Fruit fly (Drosophila melanogaster): ENCODE measurements around the gene CG15044.

CG15044 gene

dm6 chrX:18523146-18523812 is 31.5 kb upstream of the CG15044 start:
- no peak for TF ChIP-seq tai (GFP tag; optimal IDR thresholded peaks at IDR 0.05)
- no peak for TF ChIP-seq HLH106 (tag; optimal IDR thresholded peaks at IDR 0.05)
- no peak for TF ChIP-seq h (GFP tag; optimal IDR thresholded peaks at IDR 0.05)
- no peak for TF ChIP-seq psq (GFP tag; optimal IDR thresholded peaks at IDR 0.05)
- no peak for TF ChIP-seq Hnf4 (GFP tag; optimal IDR thresholded peaks at IDR 0.05)

DNA sequence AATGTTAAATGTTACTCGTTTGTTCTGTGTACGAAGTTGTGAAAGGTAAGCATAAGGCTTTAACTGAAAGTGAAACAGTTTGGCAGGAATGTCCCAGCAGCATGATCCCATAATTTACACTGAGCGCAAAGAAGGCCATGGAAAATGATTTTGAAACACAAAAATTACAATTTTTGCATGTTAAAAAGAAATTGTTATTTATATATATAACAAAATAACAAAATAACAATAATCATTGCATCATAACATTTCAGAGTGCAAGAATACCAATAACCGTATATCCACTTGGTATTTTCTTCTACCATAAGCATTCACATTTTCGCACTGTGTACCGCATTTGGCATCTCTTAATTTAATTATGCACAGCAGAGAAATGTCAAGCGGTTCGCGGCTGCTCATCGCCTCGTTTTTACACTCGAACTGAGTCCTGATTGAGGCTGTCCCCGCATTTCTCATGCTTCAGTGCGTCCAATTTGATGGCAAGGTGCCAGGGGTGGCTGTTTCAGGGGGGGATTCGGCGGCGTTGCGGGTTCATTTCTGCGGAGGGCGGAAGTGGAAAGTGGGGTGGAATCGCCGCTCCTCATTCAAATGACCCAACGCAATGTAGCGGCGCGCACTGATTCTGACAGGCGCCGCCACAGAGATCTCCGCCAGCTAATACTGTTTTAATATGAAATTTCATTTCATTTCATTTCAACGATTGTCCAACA is 30.7 kb upstream of the CG15044 start, which contains the start of gene CG6481:
Gene CG6481, minus strand, starts transcription at position 51 of the 710 bp plus-strand sequence.
- TF ChIP-seq foxo (GFP tag; optimal IDR thresholded peaks at IDR 0.05) (peak in 1 of 2 experiments; percentile 2), br (GFP tag; optimal IDR thresholded peaks at IDR 0.05) (no peak), ey (GFP tag; optimal IDR thresholded peaks at IDR 0.05) (peak; percentile 33), sv (GFP tag; optimal IDR thresholded peaks at IDR 0.05) (no peak)

DNA sequence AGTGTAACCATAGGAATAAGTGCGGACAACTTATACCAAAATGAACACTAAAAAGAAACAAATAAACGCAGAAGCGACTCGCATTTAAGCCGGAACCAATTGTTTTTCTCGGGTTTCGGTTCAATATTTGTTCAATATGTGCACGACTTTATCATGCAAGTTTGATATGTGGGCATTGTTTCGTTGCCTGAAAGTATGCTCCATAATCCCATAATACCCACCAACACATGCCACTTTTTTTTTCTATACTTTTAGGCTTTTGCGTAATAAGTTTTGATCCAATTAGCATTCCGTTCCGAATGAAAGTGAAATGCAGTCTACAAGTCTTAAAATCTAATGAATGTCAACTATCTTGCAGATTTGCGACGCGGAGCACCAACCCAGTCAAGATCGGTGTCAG is 28.6 kb upstream of the CG15044 start:
- TF ChIP-seq h (GFP tag; optimal IDR thresholded peaks at IDR 0.05) (no peak), ey (GFP tag; optimal IDR thresholded peaks at IDR 0.05) (no peak), Vsx2 (GFP tag; optimal IDR thresholded peaks at IDR 0.05; ENCODE audit: partially characterized antibody) (no peak), Dif (GFP tag; optimal IDR thresholded peaks at IDR 0.05; ENCODE audit: partially characterized antibody) (peak; percentile 32), brk (GFP tag; optimal IDR thresholded peaks at IDR 0.05) (no peak), N (GFP tag; optimal IDR thresholded peaks at IDR 0.05) (peak; percentile 59), Myc (optimal IDR thresholded peaks at IDR 0.05) (peak; percentile 66)

DNA sequence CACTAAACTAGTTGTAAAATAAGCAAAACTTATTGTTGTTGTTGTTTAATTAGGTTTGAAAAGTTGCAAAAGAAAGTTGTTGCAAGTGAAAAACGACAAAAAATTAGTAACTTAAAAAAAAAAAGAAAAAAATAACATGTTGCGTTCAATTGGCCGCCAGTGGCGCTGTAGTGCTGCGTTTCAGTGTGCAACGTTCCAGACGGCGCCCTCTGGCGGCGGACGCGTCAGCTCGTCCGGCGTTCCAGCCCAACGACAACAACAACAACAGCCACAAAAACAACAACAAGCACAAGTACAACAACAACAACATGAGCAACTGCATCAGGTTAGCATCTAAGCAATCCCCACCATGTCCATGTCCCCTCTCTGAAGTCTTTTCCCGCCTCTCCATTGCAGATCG is 25.6 kb upstream of the CG15044 start:
- TF ChIP-seq br (GFP tag; optimal IDR thresholded peaks at IDR 0.05) (no peak), Jra (GFP tag; optimal IDR thresholded peaks at IDR 0.05) (no peak), rgr (GFP tag; optimal IDR thresholded peaks at IDR 0.05) (no peak)

- TF ChIP-seq Hr83 (GFP tag; optimal IDR thresholded peaks at IDR 0.05; ENCODE audit: poor library complexity, severe bottlenecking) (no peak), Myc (optimal IDR thresholded peaks at IDR 0.05) (peak; percentile 87), woc (GFP tag; optimal IDR thresholded peaks at IDR 0.05) (peak; percentile 82), N (GFP tag; optimal IDR thresholded peaks at IDR 0.05) (no peak), psq (GFP tag; optimal IDR thresholded peaks at IDR 0.05) (peak; percentile 53)
Observed at dm6 chrX:18515988-18516541, 24.3 kb upstream of the CG15044 start.

DNA sequence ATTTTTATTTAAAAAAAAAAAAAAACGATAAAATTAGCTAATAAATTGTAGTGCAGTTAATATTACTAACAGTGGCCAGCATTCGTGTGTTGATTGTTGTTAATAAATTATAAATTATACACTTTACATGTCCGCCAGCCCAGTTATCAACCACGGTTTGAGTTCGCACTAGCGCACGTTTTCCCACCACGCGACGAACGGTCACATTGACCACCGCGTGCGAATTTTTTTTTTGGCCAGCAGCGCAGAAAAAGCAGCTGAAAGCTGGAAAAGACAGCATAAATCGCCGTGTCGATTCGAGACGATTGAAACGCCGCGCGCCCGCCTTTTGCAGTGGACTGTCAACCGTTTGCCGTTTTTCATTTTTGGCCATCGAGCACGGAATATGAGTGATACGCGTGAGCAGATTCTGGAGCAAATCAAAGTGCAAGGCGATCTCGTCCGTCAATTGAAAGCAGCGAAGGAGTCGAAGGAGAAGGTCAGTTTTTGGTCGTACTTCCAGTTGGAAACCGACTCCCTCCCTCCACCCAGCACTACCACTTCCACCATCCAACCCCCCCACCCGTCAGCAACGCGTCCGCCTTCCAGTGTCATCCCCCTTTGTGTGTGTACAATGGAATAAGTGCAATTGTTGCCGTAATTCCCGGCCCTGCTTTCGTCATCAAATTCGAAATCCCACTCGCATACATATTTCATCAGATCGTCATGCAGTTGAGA is 23.6 kb upstream of the CG15044 start, which contains the start of the genes Bx and HisRS:
Gene Bx, plus strand, starts transcription at position 224 of the 717 bp plus-strand sequence.
Gene HisRS, plus strand, starts transcription at position 224 of the 717 bp plus-strand sequence.
- TF ChIP-seq Dif (GFP tag; optimal IDR thresholded peaks at IDR 0.05; ENCODE audit: partially characterized antibody) (no peak), Hr78 (GFP tag; optimal IDR thresholded peaks at IDR 0.05) (no peak), Dfd (GFP tag; optimal IDR thresholded peaks at IDR 0.05) (no peak), Myc (optimal IDR thresholded peaks at IDR 0.05) (peak; percentile 60)

DNA sequence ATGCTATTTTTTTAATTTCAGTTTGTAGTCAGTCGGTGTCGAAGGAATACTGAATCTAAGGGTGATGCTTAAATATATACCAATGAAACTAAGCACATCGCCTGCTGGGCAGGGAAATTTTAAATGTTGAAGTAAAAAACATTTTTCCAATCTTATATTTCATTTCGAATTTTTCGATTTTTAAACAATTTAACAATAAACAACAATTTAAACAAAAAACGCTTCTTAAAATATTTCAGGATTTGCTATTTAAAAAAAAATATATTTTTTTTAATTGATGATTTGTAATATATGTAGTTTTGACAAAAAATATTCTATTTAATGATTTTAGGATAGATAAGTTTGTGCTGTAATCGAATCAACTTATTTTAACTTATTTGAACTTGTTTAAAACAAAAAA is 23.0 kb upstream of the CG15044 start, which contains the start of gene CG6470:
Gene CG6470, minus strand, starts transcription at position 101 of the 400 bp plus-strand sequence.
- TF ChIP-seq Dfd (GFP tag; optimal IDR thresholded peaks at IDR 0.05) (no peak), woc (GFP tag; optimal IDR thresholded peaks at IDR 0.05) (no peak), Sp1 (GFP tag; optimal IDR thresholded peaks at IDR 0.05) (no peak), Dif (GFP tag; optimal IDR thresholded peaks at IDR 0.05; ENCODE audit: partially characterized antibody) (no peak), h (GFP tag; optimal IDR thresholded peaks at IDR 0.05) (no peak), Mio (GFP tag; optimal IDR thresholded peaks at IDR 0.05) (no peak), HLH106 (tag; optimal IDR thresholded peaks at IDR 0.05) (no peak), foxo (GFP tag; optimal IDR thresholded peaks at IDR 0.05) (no peak), tai (GFP tag; optimal IDR thresholded peaks at IDR 0.05) (no peak), Myc (optimal IDR thresholded peaks at IDR 0.05) (no peak), Hnf4 (GFP tag; optimal IDR thresholded peaks at IDR 0.05) (no peak), CrebA (GFP tag; optimal IDR thresholded peaks at IDR 0.05; ENCODE audit: borderline replicate concordance) (no peak), Jra (GFP tag; optimal IDR thresholded peaks at IDR 0.05) (no peak), dsf (GFP tag; optimal IDR thresholded peaks at IDR 0.05; ENCODE audit: borderline replicate concordance) (no peak), CG32264 (GFP tag; optimal IDR thresholded peaks at IDR 0.05) (no peak), Hr83 (GFP tag; optimal IDR thresholded peaks at IDR 0.05; ENCODE audit: poor library complexity, severe bottlenecking) (no peak)

Measured in whole organism, wandering third instar larva.